Worm (Caenorhabditis elegans): ENCODE results near the gene C05B5.8.

ce11 chrIII:10025989-10026388 is 19.4 kb upstream of the C05B5.8 start, which contains the start of gene ins-22:
- TF ChIP-seq pqm-1 (tag; optimal IDR thresholded peaks at IDR 0.05) (no peak), unc-62 (GFP tag; optimal IDR thresholded peaks at IDR 0.05) (no peak), nhr-77 (tag; optimal IDR thresholded peaks at IDR 0.05) (no peak), nfya-1 (tag; optimal IDR thresholded peaks at IDR 0.05; ENCODE audit: insufficient read depth) (no peak), hmg-11 (tag; optimal IDR thresholded peaks at IDR 0.05) (no peak), ama-1 (optimal IDR thresholded peaks at IDR 0.05) (no peak), elt-2 (tag; optimal IDR thresholded peaks at IDR 0.05) (no peak), unc-39 (tag; optimal IDR thresholded peaks at IDR 0.05) (no peak), pha-4 (tag; optimal IDR thresholded peaks at IDR 0.05) (no peak)
